Worm (Caenorhabditis elegans) whole organism, midembryonic: ENCODE data around the gene klp-20.

ENCODE experiments used
- T22C8.4 ChIP-seq: fragments of 200-800 bp; sonication (Bioruptor generic); IDR thresholded peaks from 2 replicates; pipeline ENCODE4 v1.3.6; 2022; ENCODE audit warnings: missing genetic modification characterization, missing compliant biosample characterization
- cog-1 ChIP-seq: sonication (generic microtip); optimal IDR thresholded peaks from 2 replicates; lab custom pipeline; 2016; ENCODE audit warnings: missing genetic modification characterization, missing compliant biosample characterization
- flt-1 ChIP-seq: fragments of 200-800 bp; sonication (Bioruptor generic); IDR thresholded peaks from 2 replicates; pipeline ENCODE4 v1.3.6; 2022; ENCODE audit warnings: missing genetic modification characterization, missing compliant biosample characterization
- klf-2 ChIP-seq: fragments of 200-800 bp; sonication (Bioruptor generic); conservative IDR thresholded peaks from 2 replicates; pipeline ENCODE4 v1.3.6; 2022; ENCODE audit warnings: missing genetic modification reagents, missing genetic modification characterization, missing compliant biosample characterization
- med-1 ChIP-seq: sonication (generic microtip); optimal IDR thresholded peaks from 2 replicates; lab custom pipeline; 2017; ENCODE audit warnings: missing genetic modification characterization, mild to moderate bottlenecking, missing compliant biosample characterization, antibody characterized with exemption, missing genetic modification reagents; ENCODE audit not compliant: insufficient read depth
- ref-1 ChIP-seq: fragments of 200-800 bp; sonication (Bioruptor generic); conservative IDR thresholded peaks from 2 replicates; pipeline ENCODE4 v1.3.6; 2022; ENCODE audit warnings: missing genetic modification reagents, missing genetic modification characterization, missing compliant biosample characterization
- tab-1 ChIP-seq: fragments of 200-800 bp; sonication (Bioruptor generic); IDR thresholded peaks from 2 replicates; pipeline ENCODE4 v1.3.6; 2022; ENCODE audit warnings: missing genetic modification characterization, missing compliant biosample characterization
- ztf-23 ChIP-seq: fragments of 200-800 bp; sonication (Bioruptor generic); IDR thresholded peaks from 2 replicates; pipeline ENCODE4 v1.3.6; 2022; ENCODE audit warnings: missing genetic modification reagents, missing genetic modification characterization, missing compliant biosample characterization
- ztf-29 ChIP-seq: fragments of 200-800 bp; sonication (Bioruptor generic); IDR thresholded peaks from 2 replicates; pipeline ENCODE4 v1.3.6; 2022; ENCODE audit warnings: missing genetic modification reagents, missing genetic modification characterization, missing compliant biosample characterization

- no peak for TF ChIP-seq ztf-29 (GFP tag; lab: Robert Waterston, UW)
- TF ChIP-seq med-1 (GFP tag; lab: Kevin White, UChicago): no peak
- TF ChIP-seq flt-1: no peak
- no peak for TF ChIP-seq T22C8.4
- no peak for TF ChIP-seq ref-1 (GFP tag; lab: Robert Waterston, UW)
- TF ChIP-seq ztf-23: no peak
- TF ChIP-seq cog-1 (tag; lab: Kevin White, UChicago): no peak
- no peak for TF ChIP-seq klf-2
- no peak for TF ChIP-seq tab-1 (GFP tag; lab: Robert Waterston, UW)
Observed at ce11 chrIII:171617-172016, 38.2 kb upstream of the klp-20 start, which contains the start of the genes F40G9.9 and F40G9.12.
